Fruit fly (Drosophila melanogaster): Measurements from ENCODE around the gene ND-49.

ND-49 gene

DNA sequence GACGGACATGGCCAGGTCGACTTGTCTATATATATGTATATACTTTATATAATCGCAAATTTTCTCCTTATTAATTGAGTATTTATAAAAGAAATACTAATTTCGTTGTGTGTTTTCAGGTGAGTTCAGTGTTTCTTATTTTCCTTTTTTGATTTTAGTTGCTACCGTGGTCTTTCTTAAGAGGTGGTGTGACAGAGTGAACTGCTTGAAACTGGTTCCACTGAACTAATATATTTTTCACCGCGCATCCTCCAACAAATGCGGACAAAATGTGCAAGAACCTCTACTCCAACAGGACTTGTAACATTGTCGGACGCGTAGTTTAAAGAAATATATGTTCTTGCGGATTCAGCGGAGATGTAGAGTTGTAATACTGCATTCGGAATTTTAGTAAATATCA, 11.5 kb upstream of the ND-49 start, which contains the start of gene CG1909:
Gene CG1909, plus strand, starts transcription at position 273 of the 400 bp plus-strand sequence.
- TF ChIP-seq CrebA (GFP tag; optimal IDR thresholded peaks at IDR 0.05; ENCODE audit: borderline replicate concordance) (no peak), Vsx2 (GFP tag; optimal IDR thresholded peaks at IDR 0.05; ENCODE audit: partially characterized antibody) (no peak), OdsH (GFP tag; optimal IDR thresholded peaks at IDR 0.05) (no peak), Abd-B (GFP tag; optimal IDR thresholded peaks at IDR 0.05) (no peak), Dif (GFP tag; optimal IDR thresholded peaks at IDR 0.05; ENCODE audit: partially characterized antibody) (no peak), woc (GFP tag; optimal IDR thresholded peaks at IDR 0.05) (no peak), N (GFP tag; optimal IDR thresholded peaks at IDR 0.05) (no peak), Hr78 (GFP tag; optimal IDR thresholded peaks at IDR 0.05) (no peak), Hr83 (GFP tag; optimal IDR thresholded peaks at IDR 0.05; ENCODE audit: poor library complexity, severe bottlenecking) (no peak), psq (GFP tag; optimal IDR thresholded peaks at IDR 0.05) (no peak), GATAd (GFP tag; optimal IDR thresholded peaks at IDR 0.05) (no peak), lola (GFP tag; optimal IDR thresholded peaks at IDR 0.05) (no peak), h (GFP tag; optimal IDR thresholded peaks at IDR 0.05) (no peak), dmrt93B (GFP tag; optimal IDR thresholded peaks at IDR 0.05) (no peak)

dm6 chr4:576439-576838, 5.1 kb upstream of the ND-49 start:
- no peak for TF ChIP-seq lola (GFP tag; optimal IDR thresholded peaks at IDR 0.05)
- no peak for TF ChIP-seq Dfd (GFP tag; optimal IDR thresholded peaks at IDR 0.05)
- TF ChIP-seq dsf (GFP tag; optimal IDR thresholded peaks at IDR 0.05; ENCODE audit: borderline replicate concordance), result no peak
- TF ChIP-seq GATAd (GFP tag; optimal IDR thresholded peaks at IDR 0.05), result no peak
- no peak for TF ChIP-seq Mio (GFP tag; optimal IDR thresholded peaks at IDR 0.05)
- TF ChIP-seq CrebA (GFP tag; optimal IDR thresholded peaks at IDR 0.05; ENCODE audit: borderline replicate concordance), result no peak
- no peak for TF ChIP-seq Abd-B (GFP tag; optimal IDR thresholded peaks at IDR 0.05)
- TF ChIP-seq N (GFP tag; optimal IDR thresholded peaks at IDR 0.05), result no peak
- no peak for TF ChIP-seq CG32264 (GFP tag; optimal IDR thresholded peaks at IDR 0.05)
- TF ChIP-seq dl (GFP tag; optimal IDR thresholded peaks at IDR 0.05; ENCODE audit: insufficient read depth in 1 of 2, partially characterized antibody in 2 of 2), result no peak
- no peak for TF ChIP-seq psq (GFP tag; optimal IDR thresholded peaks at IDR 0.05)
- no peak for TF ChIP-seq Rel (GFP tag; optimal IDR thresholded peaks at IDR 0.05)
- no peak for TF ChIP-seq Rel (tag; optimal IDR thresholded peaks at IDR 0.05)
- TF ChIP-seq sv (GFP tag; optimal IDR thresholded peaks at IDR 0.05), result no peak
- no peak for TF ChIP-seq jim (GFP tag; optimal IDR thresholded peaks at IDR 0.05)
- TF ChIP-seq tai (GFP tag; optimal IDR thresholded peaks at IDR 0.05), result no peak
- TF ChIP-seq Myc (optimal IDR thresholded peaks at IDR 0.05), result no peak
- TF ChIP-seq Hr83 (GFP tag; optimal IDR thresholded peaks at IDR 0.05; ENCODE audit: poor library complexity, severe bottlenecking), result no peak
- no peak for TF ChIP-seq dmrt93B (GFP tag; optimal IDR thresholded peaks at IDR 0.05)
- no peak for TF ChIP-seq CG9705 (GFP tag; optimal IDR thresholded peaks at IDR 0.05)
- no peak for TF ChIP-seq Vsx2 (GFP tag; optimal IDR thresholded peaks at IDR 0.05; ENCODE audit: partially characterized antibody)

dm6 chr4:570404-571302, 701 bp downstream of the ND-49 start:
- TF ChIP-seq N (GFP tag; optimal IDR thresholded peaks at IDR 0.05), result peak; percentile 98
- no peak for TF ChIP-seq psq (GFP tag; optimal IDR thresholded peaks at IDR 0.05)
- TF ChIP-seq woc (GFP tag; optimal IDR thresholded peaks at IDR 0.05), result peak; percentile 34
- TF ChIP-seq Hr78 (GFP tag; optimal IDR thresholded peaks at IDR 0.05), result peak; percentile 88
- no peak for TF ChIP-seq CG9705 (GFP tag; optimal IDR thresholded peaks at IDR 0.05)
- TF ChIP-seq lola (GFP tag; optimal IDR thresholded peaks at IDR 0.05), result peak; percentile 15

DNA sequence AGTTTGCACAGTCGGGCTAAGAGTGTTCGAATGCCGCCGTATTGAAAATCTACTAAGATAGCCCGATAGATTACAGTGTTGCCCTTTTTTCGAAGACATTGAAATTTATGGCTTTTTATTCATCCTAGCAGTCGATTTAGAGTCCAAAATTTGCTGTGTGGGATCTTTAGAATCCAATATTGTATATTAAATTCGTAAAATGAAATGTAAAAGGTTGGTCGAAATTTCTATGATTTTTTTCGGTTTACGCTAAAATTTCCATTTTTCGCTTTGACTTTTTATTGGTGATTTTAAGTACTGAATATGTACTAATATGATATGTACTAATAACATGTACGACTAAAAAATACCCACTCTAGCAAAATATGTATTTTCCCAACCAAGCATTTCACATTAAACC, 4.1 kb downstream of the ND-49 start:
- TF ChIP-seq dmrt93B (GFP tag; optimal IDR thresholded peaks at IDR 0.05), result no peak
- no peak for TF ChIP-seq lola (GFP tag; optimal IDR thresholded peaks at IDR 0.05)
- no peak for TF ChIP-seq ey (GFP tag; optimal IDR thresholded peaks at IDR 0.05)
- TF ChIP-seq GATAd (GFP tag; optimal IDR thresholded peaks at IDR 0.05), result no peak
- no peak for TF ChIP-seq Rel (GFP tag; optimal IDR thresholded peaks at IDR 0.05)
- TF ChIP-seq Rel (tag; optimal IDR thresholded peaks at IDR 0.05), result no peak
- no peak for TF ChIP-seq fru (GFP tag; optimal IDR thresholded peaks at IDR 0.05)
- no peak for TF ChIP-seq foxo (GFP tag; optimal IDR thresholded peaks at IDR 0.05)
- TF ChIP-seq Hr83 (GFP tag; optimal IDR thresholded peaks at IDR 0.05; ENCODE audit: poor library complexity, severe bottlenecking), result no peak
- TF ChIP-seq CG9705 (GFP tag; optimal IDR thresholded peaks at IDR 0.05), result no peak
